Worm (Caenorhabditis elegans) whole organism, L2 larva: ENCODE data around the gene pgph-1.

Source experiments
- C34F6.9 ChIP-seq: fragments of 150-350 bp; optimal IDR thresholded peaks from 2 replicates; lab custom pipeline; 2014; ENCODE audit warnings: missing biosample characterization, missing genetic modification characterization
- F13H6.1 ChIP-seq: sonication (generic microtip); optimal IDR thresholded peaks from 2 replicates; lab custom pipeline; 2016; ENCODE audit warnings: missing genetic modification characterization, missing compliant biosample characterization
- R02D3.7 ChIP-seq: fragments of 150-350 bp; optimal IDR thresholded peaks from 2 replicates; lab custom pipeline; 2014; ENCODE audit warnings: missing biosample characterization, missing genetic modification characterization
- ZK546.5 ChIP-seq: sonication (generic microtip); optimal IDR thresholded peaks from 2 replicates; lab custom pipeline; 2017; ENCODE audit warnings: missing biosample characterization, missing genetic modification characterization
- alr-1 ChIP-seq: fragments of 150-350 bp; optimal IDR thresholded peaks from 2 replicates; lab custom pipeline; 2014; ENCODE audit warnings: missing biosample characterization, missing genetic modification characterization
- aly-2 ChIP-seq: fragments of 150-350 bp; optimal IDR thresholded peaks from 2 replicates; lab custom pipeline; 2014; ENCODE audit warnings: missing biosample characterization, missing genetic modification characterization
- ama-1 ChIP-seq: fragments of 150-350 bp; optimal IDR thresholded peaks from 2 replicates; lab custom pipeline; 2018; ENCODE audit warnings: inconsistent platforms
- blmp-1 ChIP-seq: sonication (generic microtip); optimal IDR thresholded peaks from 2 replicates; lab custom pipeline; 2017; ENCODE audit warnings: missing genetic modification characterization, mild to moderate bottlenecking, missing compliant biosample characterization, antibody characterized with exemption, moderate library complexity; ENCODE audit not compliant: insufficient read depth
- ceh-16 ChIP-seq: fragments of 150-350 bp; optimal IDR thresholded peaks from 2 replicates; lab custom pipeline; 2014; ENCODE audit warnings: missing biosample characterization, missing genetic modification characterization
- ceh-82 ChIP-seq: fragments of 150-350 bp; optimal IDR thresholded peaks from 2 replicates; lab custom pipeline; 2014; ENCODE audit warnings: missing biosample characterization, missing genetic modification characterization
- crh-2 ChIP-seq: sonication (generic microtip); optimal IDR thresholded peaks from 2 replicates; lab custom pipeline; 2017; ENCODE audit warnings: missing biosample characterization, missing genetic modification characterization
- dmd-4 ChIP-seq: sonication (generic microtip); optimal IDR thresholded peaks from 2 replicates; lab custom pipeline; 2017; ENCODE audit warnings: missing biosample characterization, missing genetic modification characterization
- elt-1 ChIP-seq: fragments of 150-350 bp; optimal IDR thresholded peaks from 2 replicates; lab custom pipeline; 2014; ENCODE audit warnings: missing biosample characterization, missing genetic modification characterization
- elt-3 ChIP-seq: sonication (generic microtip); optimal IDR thresholded peaks from 2 replicates; lab custom pipeline; 2017; ENCODE audit warnings: missing biosample characterization, missing genetic modification characterization
- fos-1 ChIP-seq: fragments of 150-350 bp; optimal IDR thresholded peaks from 2 replicates; lab custom pipeline; 2014; ENCODE audit warnings: missing biosample characterization, missing genetic modification characterization
- gmeb-1 ChIP-seq: fragments of 150-350 bp; optimal IDR thresholded peaks from 2 replicates; lab custom pipeline; 2014; ENCODE audit warnings: missing biosample characterization, missing genetic modification characterization
- lin-11 ChIP-seq: fragments of 150-350 bp; sonication (generic microtip); optimal IDR thresholded peaks from 2 replicates; lab custom pipeline; 2014; ENCODE audit warnings: missing biosample characterization, missing genetic modification characterization, inconsistent platforms, mixed read lengths
- lin-13 ChIP-seq: fragments of 150-350 bp; optimal IDR thresholded peaks from 2 replicates; lab custom pipeline; 2014; ENCODE audit warnings: missing biosample characterization, missing genetic modification reagents, missing genetic modification characterization
- lin-39 ChIP-seq: fragments of 150-350 bp; optimal IDR thresholded peaks from 2 replicates; lab custom pipeline; 2014; ENCODE audit warnings: missing biosample characterization, missing genetic modification reagents, missing genetic modification characterization
- lsy-2 ChIP-seq, 2 experiments: fragments of 150-350 bp in 1 of 2; sonication (generic microtip) in 1 of 2; optimal IDR thresholded peaks; 2 replicates each; lab custom pipeline; 2014 to 2017; ENCODE audit warnings: missing biosample characterization in 2 of 2, missing genetic modification characterization in 2 of 2
- mbf-1 ChIP-seq: sonication (generic microtip); optimal IDR thresholded peaks from 2 replicates; lab custom pipeline; 2017; ENCODE audit warnings: missing biosample characterization, missing genetic modification characterization
- mdl-1 ChIP-seq, 2 experiments: fragments of 150-350 bp in 1 of 2; sonication (generic microtip) in 1 of 2; optimal IDR thresholded peaks; 2 replicates each; lab custom pipeline; 2017; ENCODE audit warnings: missing biosample characterization in 2 of 2, missing genetic modification characterization in 2 of 2
- nhr-10 ChIP-seq: sonication (generic microtip); optimal IDR thresholded peaks from 2 replicates; lab custom pipeline; 2017; ENCODE audit warnings: missing biosample characterization, missing genetic modification characterization
- nhr-11 ChIP-seq: fragments of 150-350 bp; optimal IDR thresholded peaks from 2 replicates; lab custom pipeline; 2014; ENCODE audit warnings: missing biosample characterization, missing genetic modification characterization
- nhr-12 ChIP-seq: fragments of 150-350 bp; optimal IDR thresholded peaks from 2 replicates; lab custom pipeline; 2014; ENCODE audit warnings: missing biosample characterization, missing genetic modification characterization
- nhr-129 ChIP-seq: fragments of 150-350 bp; optimal IDR thresholded peaks from 2 replicates; lab custom pipeline; 2014; ENCODE audit warnings: missing biosample characterization, missing genetic modification characterization
- nhr-21 ChIP-seq: fragments of 150-350 bp; optimal IDR thresholded peaks from 2 replicates; lab custom pipeline; 2014; ENCODE audit warnings: missing biosample characterization, missing genetic modification characterization
- nhr-23 ChIP-seq: fragments of 150-350 bp; optimal IDR thresholded peaks from 2 replicates; lab custom pipeline; 2014; ENCODE audit warnings: missing biosample characterization, missing genetic modification reagents, missing genetic modification characterization
- nhr-237 ChIP-seq: fragments of 150-350 bp; optimal IDR thresholded peaks from 2 replicates; lab custom pipeline; 2014; ENCODE audit warnings: missing biosample characterization, missing genetic modification characterization
- nhr-25 ChIP-seq: fragments of 150-350 bp; sonication (generic microtip); optimal IDR thresholded peaks from 3 replicates; lab custom pipeline; 2014; ENCODE audit warnings: missing biosample characterization, missing genetic modification characterization
- nhr-77 ChIP-seq: fragments of 150-350 bp; optimal IDR thresholded peaks from 2 replicates; lab custom pipeline; 2014; ENCODE audit warnings: missing biosample characterization, missing genetic modification characterization
- sma-3 ChIP-seq: sonication (generic microtip); optimal IDR thresholded peaks from 2 replicates; lab custom pipeline; 2016; ENCODE audit warnings: missing genetic modification reagents, missing genetic modification characterization, missing compliant biosample characterization
- sma-9 ChIP-seq, 2 experiments: fragments of 150-350 bp in 1 of 2; sonication (generic microtip) in 1 of 2; optimal IDR thresholded peaks; 2 replicates each; lab custom pipeline; 2014 to 2016; ENCODE audit warnings: missing genetic modification characterization in 2 of 2, mild to moderate bottlenecking in 1 of 2, missing biosample characterization in 1 of 2, missing compliant biosample characterization in 1 of 2, missing genetic modification reagents in 1 of 2, moderate library complexity in 1 of 2
- snpc-4 ChIP-seq: fragments of 150-350 bp; optimal IDR thresholded peaks from 2 replicates; lab custom pipeline; 2014; ENCODE audit warnings: missing biosample characterization, missing genetic modification characterization
- unc-39 ChIP-seq: fragments of 150-350 bp; optimal IDR thresholded peaks from 2 replicates; lab custom pipeline; 2014; ENCODE audit warnings: missing biosample characterization, missing genetic modification characterization
- unc-55 ChIP-seq: fragments of 150-350 bp; sonication (generic microtip); optimal IDR thresholded peaks from 3 replicates; lab custom pipeline; 2014; ENCODE audit warnings: missing biosample characterization, missing genetic modification reagents, missing genetic modification characterization
- unc-62 ChIP-seq: fragments of 150-350 bp; optimal IDR thresholded peaks from 2 replicates; lab custom pipeline; 2014; ENCODE audit warnings: missing biosample characterization, missing genetic modification reagents, missing genetic modification characterization
- zag-1 ChIP-seq: fragments of 150-350 bp; optimal IDR thresholded peaks from 2 replicates; lab custom pipeline; 2014; ENCODE audit warnings: missing biosample characterization, missing genetic modification characterization
- ztf-1 ChIP-seq: fragments of 200-800 bp; sonication (Bioruptor generic); conservative IDR thresholded peaks from 2 replicates; pipeline ENCODE4 v1.3.6; 2022; ENCODE audit warnings: missing genetic modification characterization, missing compliant biosample characterization
- ztf-11 ChIP-seq: sonication (generic microtip); optimal IDR thresholded peaks from 2 replicates; lab custom pipeline; 2017; ENCODE audit warnings: missing biosample characterization, missing genetic modification characterization

Gene pgph-1

DNA sequence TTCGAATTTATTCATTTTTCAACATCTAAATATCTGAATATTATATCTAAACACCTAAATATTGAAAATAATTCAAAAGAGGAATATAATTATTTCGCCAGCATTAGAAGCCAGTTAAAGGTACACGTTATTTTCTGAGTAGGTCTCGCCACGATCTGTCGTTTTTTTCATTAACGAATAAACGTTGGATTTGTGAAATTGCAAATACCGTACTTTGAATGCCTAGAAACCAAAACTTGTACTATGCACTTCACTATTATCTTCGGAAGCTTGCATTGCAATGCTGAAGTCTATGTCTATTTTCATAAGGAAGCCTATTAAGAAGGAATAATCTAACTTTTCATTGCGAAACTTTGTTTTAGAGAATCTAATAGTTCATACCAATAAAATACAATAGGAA, 19.2 kb upstream of the pgph-1 start:
- no peak for TF ChIP-seq snpc-4 (tag; lab: Kevin White, UChicago)
- TF ChIP-seq lin-13: no peak
- TF ChIP-seq lin-39 (tag; lab: Kevin White, UChicago): no peak
- TF ChIP-seq blmp-1 (tag; lab: Kevin White, UChicago): no peak
- TF ChIP-seq nhr-77 (tag; lab: Kevin White, UChicago): no peak
- no peak for TF ChIP-seq nhr-237 (tag; lab: Kevin White, UChicago)
- TF ChIP-seq gmeb-1: no peak
- TF ChIP-seq unc-62 (GFP tag; lab: Kevin White, UChicago): no peak
- TF ChIP-seq lin-11 (tag; lab: Kevin White, UChicago): no peak
- TF ChIP-seq sma-3 (GFP tag; lab: Kevin White, UChicago): no peak
- no peak for TF ChIP-seq zag-1 (tag; lab: Kevin White, UChicago)
- TF ChIP-seq ZK546.5 (tag; lab: Kevin White, UChicago): no peak
- no peak for TF ChIP-seq ama-1 (lab: Kevin White, UChicago)
- no peak for TF ChIP-seq nhr-129 (tag; lab: Kevin White, UChicago)
- TF ChIP-seq mbf-1 (tag; lab: Kevin White, UChicago): no peak
- TF ChIP-seq, all 48 proteins: peak for 0

DNA sequence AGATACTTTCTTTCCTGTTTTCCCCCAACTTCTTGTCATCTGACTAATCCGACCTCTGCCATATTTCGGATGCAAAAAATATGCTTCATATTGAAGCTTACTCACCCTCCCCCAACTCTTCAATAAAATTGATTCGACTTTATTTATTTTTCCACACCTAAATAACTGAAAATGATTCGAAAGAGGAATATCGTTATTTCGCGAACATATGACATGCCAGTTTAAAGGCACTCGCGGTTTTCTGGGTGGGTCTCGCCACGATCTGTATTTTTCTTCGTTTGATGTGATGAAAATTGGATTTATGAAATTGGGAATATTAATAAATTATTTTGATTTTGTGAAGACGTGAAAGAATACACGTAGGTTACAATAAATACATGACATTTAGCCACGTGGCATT, 18.3 kb upstream of the pgph-1 start, which contains the start of gene F44E7.3:
Gene F44E7.3 (plus strand): TSS at position 319 of the 400 bp plus-strand sequence.
- no peak for TF ChIP-seq nhr-237 (tag; lab: Kevin White, UChicago)
- TF ChIP-seq ama-1 (lab: Kevin White, UChicago): peak; percentile 53

DNA sequence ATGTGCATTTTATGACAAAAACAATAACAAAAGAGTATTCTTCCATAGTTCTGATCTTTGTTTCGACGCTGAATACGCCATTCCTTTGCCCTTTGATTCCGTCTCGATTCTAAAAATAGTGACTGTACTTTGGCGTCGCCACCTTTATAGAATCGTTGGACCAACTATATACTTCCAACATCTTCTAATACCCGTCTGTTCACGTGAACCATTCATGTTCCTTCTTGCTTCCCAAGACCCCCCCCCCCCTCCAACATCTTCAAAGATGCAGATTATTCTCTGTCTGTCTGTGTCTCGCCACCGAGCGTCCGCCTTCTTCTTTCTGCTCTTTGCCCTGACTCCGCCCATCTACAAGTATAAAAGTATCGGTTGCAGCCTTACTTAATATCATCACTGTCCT, 16.7 kb upstream of the pgph-1 start:
- TF ChIP-seq nhr-77 (tag; lab: Kevin White, UChicago): no peak
- no peak for TF ChIP-seq lin-13
- no peak for TF ChIP-seq ztf-1 (GFP tag; lab: Robert Waterston, UW)
- TF ChIP-seq ZK546.5 (tag; lab: Kevin White, UChicago): no peak
- TF ChIP-seq sma-9 (GFP tag; optimal IDR thresholded peaks at IDR 0.05; lab: Kevin White, UChicago): no peak
- TF ChIP-seq sma-9 (tag; optimal IDR thresholded peaks at IDR 0.05; lab: Kevin White, UChicago): no peak
- no peak for TF ChIP-seq unc-39
- TF ChIP-seq snpc-4 (tag; lab: Kevin White, UChicago): no peak
- no peak for TF ChIP-seq ceh-16 (tag; lab: Kevin White, UChicago)
- TF ChIP-seq dmd-4 (tag; lab: Kevin White, UChicago): no peak
- no peak for TF ChIP-seq zag-1 (tag; lab: Kevin White, UChicago)
- no peak for TF ChIP-seq unc-55 (GFP tag; lab: Kevin White, UChicago)
- TF ChIP-seq ama-1 (lab: Kevin White, UChicago): no peak

DNA sequence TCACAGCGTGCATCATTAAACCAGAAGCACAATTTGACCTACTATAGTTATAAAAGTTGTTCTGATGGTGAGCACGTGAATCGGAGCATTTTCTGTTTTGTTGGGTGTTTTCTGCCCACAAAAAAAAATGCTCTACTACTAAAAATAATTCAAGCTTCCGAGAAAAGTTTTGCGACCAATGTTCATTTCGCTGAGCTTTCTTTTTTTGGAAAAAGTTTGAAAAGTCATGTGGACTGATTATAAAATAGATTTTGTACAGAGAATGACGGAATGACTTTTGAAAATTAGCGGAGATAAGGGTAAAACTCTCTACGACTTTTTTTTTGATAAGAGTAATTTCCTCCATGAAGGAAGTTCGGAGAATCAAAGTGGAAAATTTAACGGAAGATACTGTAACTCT, 16.2 kb upstream of the pgph-1 start:
- TF ChIP-seq ama-1 (lab: Kevin White, UChicago) (no peak), sma-9 (GFP tag; optimal IDR thresholded peaks at IDR 0.05; lab: Kevin White, UChicago) (peak; percentile 54), sma-9 (tag; optimal IDR thresholded peaks at IDR 0.05; lab: Kevin White, UChicago) (no peak), mdl-1 (tag; optimal IDR thresholded peaks at IDR 0.05; lab: Kevin White, UChicago) (no peak), nhr-21 (tag; lab: Kevin White, UChicago) (no peak), nhr-237 (tag; lab: Kevin White, UChicago) (no peak), crh-2 (tag; lab: Kevin White, UChicago) (peak; percentile 20), nhr-23 (tag; lab: Kevin White, UChicago) (no peak), lin-11 (tag; lab: Kevin White, UChicago) (no peak), fos-1 (peak; percentile 41), ztf-11 (no peak), elt-1 (tag; lab: Kevin White, UChicago) (no peak), unc-55 (GFP tag; lab: Kevin White, UChicago) (no peak), aly-2 (tag; lab: Kevin White, UChicago) (no peak), lsy-2 (tag; optimal IDR thresholded peaks at IDR 0.05; lab: Kevin White, UChicago) (no peak), nhr-12 (tag; lab: Kevin White, UChicago) (no peak), snpc-4 (tag; lab: Kevin White, UChicago) (no peak), zag-1 (tag; lab: Kevin White, UChicago) (no peak), ceh-82 (tag; lab: Kevin White, UChicago) (no peak)
- TF ChIP-seq, all 48 proteins: peak for 3

DNA sequence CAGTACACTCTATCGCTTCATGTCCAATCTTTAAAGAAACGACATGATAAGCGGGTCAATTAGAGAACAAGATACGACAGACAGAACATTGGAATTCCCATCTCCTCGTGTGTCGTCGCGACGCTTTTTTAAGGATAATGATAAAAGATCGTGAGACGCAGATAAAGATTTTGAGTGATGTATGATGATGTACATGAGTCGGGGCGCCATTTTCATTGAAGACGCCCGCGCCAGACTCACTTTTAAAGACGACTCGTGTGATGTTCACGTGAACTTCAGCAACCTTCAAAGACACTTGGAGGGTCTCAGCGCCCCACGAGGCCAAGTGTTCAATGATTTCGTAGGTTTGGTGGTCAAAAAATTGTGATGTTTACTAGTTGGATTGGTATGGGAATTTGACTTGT, 15.0 kb upstream of the pgph-1 start:
- TF ChIP-seq unc-62 (GFP tag; lab: Kevin White, UChicago) (no peak), lsy-2 (tag; optimal IDR thresholded peaks at IDR 0.05; lab: Kevin White, UChicago) (peak in 1 of 2 experiments; percentile 19), alr-1 (tag; lab: Kevin White, UChicago) (no peak), ztf-11 (no peak), ama-1 (lab: Kevin White, UChicago) (no peak), sma-3 (GFP tag; lab: Kevin White, UChicago) (peak; percentile 94), fos-1 (peak; percentile 39), nhr-25 (tag; lab: Kevin White, UChicago) (peak; percentile 49), unc-39 (no peak), lin-13 (no peak), mdl-1 (tag; optimal IDR thresholded peaks at IDR 0.05; lab: Kevin White, UChicago) (peak; percentile 77 to 78), nhr-11 (tag; lab: Kevin White, UChicago) (no peak), nhr-21 (tag; lab: Kevin White, UChicago) (peak; percentile 94), nhr-237 (tag; lab: Kevin White, UChicago) (no peak), dmd-4 (tag; lab: Kevin White, UChicago) (no peak), nhr-10 (tag; lab: Kevin White, UChicago) (no peak), elt-3 (no peak), C34F6.9 (tag; lab: Kevin White, UChicago) (no peak), F13H6.1 (tag; lab: Kevin White, UChicago) (peak; percentile 90), mbf-1 (tag; lab: Kevin White, UChicago) (no peak), elt-1 (tag; lab: Kevin White, UChicago) (no peak), R02D3.7 (tag; lab: Kevin White, UChicago) (no peak), nhr-129 (tag; lab: Kevin White, UChicago) (peak; percentile 62), blmp-1 (tag; lab: Kevin White, UChicago) (peak; percentile 81)
